Worm (Caenorhabditis elegans): ENCODE data around the gene cyp-34A9.

Gene cyp-34A9

ce11 chrV:4007927-4008326 lies 37.6 kb upstream of the cyp-34A9 start, which contains the start of gene srh-7:
srh-7 (plus strand) TSS chrV:4008227.
- no peak for TF ChIP-seq hlh-13 (GFP tag; optimal IDR thresholded peaks at IDR 0.05)
- no peak for TF ChIP-seq K09A11.1 (tag; optimal IDR thresholded peaks at IDR 0.05; ENCODE audit: insufficient read depth)
- no peak for TF ChIP-seq lim-6 (tag; optimal IDR thresholded peaks at IDR 0.05)
- TF ChIP-seq ceh-22 (tag; optimal IDR thresholded peaks at IDR 0.05), result no peak
- no peak for TF ChIP-seq sdc-2 (tag; optimal IDR thresholded peaks at IDR 0.05)
- no peak for TF ChIP-seq mec-3 (tag; optimal IDR thresholded peaks at IDR 0.05; ENCODE audit: borderline replicate concordance)
- no peak for TF ChIP-seq fax-1 (tag; optimal IDR thresholded peaks at IDR 0.05)
- no peak for TF ChIP-seq dve-1 (tag; optimal IDR thresholded peaks at IDR 0.05)
- no peak for TF ChIP-seq pha-2 (tag; optimal IDR thresholded peaks at IDR 0.05)

- no peak for TF ChIP-seq T23F11.4 (GFP tag; optimal IDR thresholded peaks at IDR 0.05)
- no peak for TF ChIP-seq pag-3 (tag; optimal IDR thresholded peaks at IDR 0.05; ENCODE audit: borderline replicate concordance)
- TF ChIP-seq ceh-6 (GFP tag; optimal IDR thresholded peaks at IDR 0.05), result no peak
- no peak for TF ChIP-seq ceh-2 (tag; optimal IDR thresholded peaks at IDR 0.05)
Measured at ce11 chrV:4005219-4005618, 34.9 kb upstream of the cyp-34A9 start, which contains the start of gene srh-8. srh-8 (plus strand) TSS chrV:4005519.

ce11 chrV:4004577-4004976 lies 34.2 kb upstream of the cyp-34A9 start:
- no peak for TF ChIP-seq pha-2 (tag; optimal IDR thresholded peaks at IDR 0.05)
- no peak for TF ChIP-seq unc-86 (tag; optimal IDR thresholded peaks at IDR 0.05)
- no peak for TF ChIP-seq ceh-45 (GFP tag; IDR thresholded peaks at IDR 0.05)
- TF ChIP-seq ttx-3 (tag; optimal IDR thresholded peaks at IDR 0.05), result no peak
- TF ChIP-seq ceh-14 (tag; optimal IDR thresholded peaks at IDR 0.05), result no peak

ce11 chrV:3995838-3996237 lies 25.5 kb upstream of the cyp-34A9 start, which contains the start of gene srx-62:
srx-62 (minus strand) TSS chrV:3995938.
- TF ChIP-seq hlh-13 (GFP tag; optimal IDR thresholded peaks at IDR 0.05) (no peak), ceh-9 (tag; optimal IDR thresholded peaks at IDR 0.05) (no peak), dve-1 (tag; optimal IDR thresholded peaks at IDR 0.05) (no peak), ceh-48 (tag; optimal IDR thresholded peaks at IDR 0.05) (no peak), ceh-2 (tag; optimal IDR thresholded peaks at IDR 0.05) (no peak), hlh-15 (tag; optimal IDR thresholded peaks at IDR 0.05) (no peak), fax-1 (tag; optimal IDR thresholded peaks at IDR 0.05) (no peak), ref-2 (tag; optimal IDR thresholded peaks at IDR 0.05) (no peak), ztf-16 (tag; optimal IDR thresholded peaks at IDR 0.05) (no peak), nfya-1 (tag; optimal IDR thresholded peaks at IDR 0.05) (no peak), zip-5 (tag; optimal IDR thresholded peaks at IDR 0.05) (no peak), F13H6.1 (tag; optimal IDR thresholded peaks at IDR 0.05) (no peak), ceh-14 (tag; optimal IDR thresholded peaks at IDR 0.05) (no peak), tbx-2 (tag; optimal IDR thresholded peaks at IDR 0.05) (no peak), ceh-45 (GFP tag; IDR thresholded peaks at IDR 0.05) (no peak)

- TF ChIP-seq pros-1 (tag; optimal IDR thresholded peaks at IDR 0.05) (no peak), ceh-31 (tag; optimal IDR thresholded peaks at IDR 0.05) (no peak), pag-3 (tag; optimal IDR thresholded peaks at IDR 0.05; ENCODE audit: borderline replicate concordance) (no peak)
Measured at ce11 chrV:3994048-3994447, 23.7 kb upstream of the cyp-34A9 start, which contains the start of gene K09D9.9. K09D9.9 (minus strand) TSS chrV:3994148.

- TF ChIP-seq hlh-8 (tag; optimal IDR thresholded peaks at IDR 0.05) (no peak), ceh-6 (GFP tag; optimal IDR thresholded peaks at IDR 0.05) (no peak), ceh-22 (tag; optimal IDR thresholded peaks at IDR 0.05) (no peak), ama-1 (optimal IDR thresholded peaks at IDR 0.05) (no peak), fkh-6 (tag; optimal IDR thresholded peaks at IDR 0.05) (no peak), unc-42 (tag; optimal IDR thresholded peaks at IDR 0.05) (no peak), zip-5 (tag; optimal IDR thresholded peaks at IDR 0.05) (no peak), unc-55 (GFP tag; optimal IDR thresholded peaks at IDR 0.05) (no peak), ceh-2 (tag; optimal IDR thresholded peaks at IDR 0.05) (no peak), eyg-1 (tag; optimal IDR thresholded peaks at IDR 0.05) (no peak), hlh-6 (tag; optimal IDR thresholded peaks at IDR 0.05) (no peak), elt-2 (tag; optimal IDR thresholded peaks at IDR 0.05) (no peak), ceh-19 (GFP tag; optimal IDR thresholded peaks at IDR 0.05) (no peak)
Measured at ce11 chrV:3992334-3992733, 22.0 kb upstream of the cyp-34A9 start.
